Fruit fly (Drosophila melanogaster) whole organism, embryonic: Measurements from ENCODE around the gene CG15047.

Source experiments
- CG2202 ChIP-seq: fragments of 200-800 bp; sonication (Bioruptor generic); optimal IDR thresholded peaks from 2 replicates; lab custom pipeline; 2018; ENCODE audit warnings: missing biosample characterization, mild to moderate bottlenecking, missing genetic modification characterization
- CG4328 ChIP-seq: fragments of 200-800 bp; sonication (Bioruptor generic); optimal IDR thresholded peaks from 3 replicates; lab custom pipeline; 2017; ENCODE audit warnings: missing biosample characterization, missing genetic modification reagents, missing genetic modification characterization
- slp2 ChIP-seq: fragments of 200-800 bp; sonication (Bioruptor generic); optimal IDR thresholded peaks from 2 replicates; lab custom pipeline; 2016; ENCODE audit warnings: missing biosample characterization, missing genetic modification characterization

DNA sequence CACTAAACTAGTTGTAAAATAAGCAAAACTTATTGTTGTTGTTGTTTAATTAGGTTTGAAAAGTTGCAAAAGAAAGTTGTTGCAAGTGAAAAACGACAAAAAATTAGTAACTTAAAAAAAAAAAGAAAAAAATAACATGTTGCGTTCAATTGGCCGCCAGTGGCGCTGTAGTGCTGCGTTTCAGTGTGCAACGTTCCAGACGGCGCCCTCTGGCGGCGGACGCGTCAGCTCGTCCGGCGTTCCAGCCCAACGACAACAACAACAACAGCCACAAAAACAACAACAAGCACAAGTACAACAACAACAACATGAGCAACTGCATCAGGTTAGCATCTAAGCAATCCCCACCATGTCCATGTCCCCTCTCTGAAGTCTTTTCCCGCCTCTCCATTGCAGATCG is 11.1 kb upstream of the CG15047 start:
- TF ChIP-seq CG4328 (no peak), CG2202 (tag; lab: Kevin White, UChicago) (no peak), slp2 (GFP tag; lab: Kevin White, UChicago) (no peak)
